Fruit fly (Drosophila melanogaster): ENCODE results near the gene Tpc1.
A peak's percentile ranks its signal among the peaks of the same experiment; 100 is the strongest.

Tpc1 gene

dm6 chr3R:10852232-10852774 is 29.7 kb downstream of the Tpc1 start, which contains the start of gene CG4565 (continued):
- TF ChIP-seq pros (GFP tag; optimal IDR thresholded peaks at IDR 0.05) (peak; percentile 13), CG10654 (GFP tag; optimal IDR thresholded peaks at IDR 0.05) (no peak), CG17359 (tag; optimal IDR thresholded peaks at IDR 0.05) (no peak), tap (tag; optimal IDR thresholded peaks at IDR 0.05) (no peak), Bteb2 (GFP tag; optimal IDR thresholded peaks at IDR 0.05) (no peak), vnd (GFP tag; IDR thresholded peaks at IDR 0.05; ENCODE audit: partially characterized antibody) (0 out of 3 replicates have a peak, but pooled peaks have one; percentile 31), CG6254 (GFP tag; optimal IDR thresholded peaks at IDR 0.05) (no peak), CG3838 (GFP tag; optimal IDR thresholded peaks at IDR 0.05) (no peak), CG8281 (tag; optimal IDR thresholded peaks at IDR 0.05) (no peak), CG34376 (GFP tag; optimal IDR thresholded peaks at IDR 0.05) (peak; percentile 64), twi (tag; optimal IDR thresholded peaks at IDR 0.05) (no peak), onecut (GFP tag; IDR thresholded peaks at IDR 0.05) (peak; percentile 96), da (GFP tag; optimal IDR thresholded peaks at IDR 0.05) (no peak), fd96Cb (tag; optimal IDR thresholded peaks at IDR 0.05) (no peak), Opbp (GFP tag; IDR thresholded peaks at IDR 0.05; ENCODE audit: partially characterized antibody) (peak; percentile 63; the same call in 2 of the 3 replicates), gce (GFP tag; IDR thresholded peaks at IDR 0.05) (no peak), Meics (GFP tag; optimal IDR thresholded peaks at IDR 0.05) (no peak), abd-A (tag; optimal IDR thresholded peaks at IDR 0.05) (no peak), CG8388 (GFP tag; optimal IDR thresholded peaks at IDR 0.05) (no peak), trem (tag; optimal IDR thresholded peaks at IDR 0.05) (peak; percentile 48), Med (GFP tag) (peak; percentile 74), CG9609 (GFP tag; optimal IDR thresholded peaks at IDR 0.05) (no peak), pho (GFP tag; optimal IDR thresholded peaks at IDR 0.05) (no peak), CG5245 (GFP tag; optimal IDR thresholded peaks at IDR 0.05) (no peak), CG11695 (GFP tag; IDR thresholded peaks at IDR 0.05) (no peak), CG2678 (tag; optimal IDR thresholded peaks at IDR 0.05) (no peak), Ravus (GFP tag; IDR thresholded peaks at IDR 0.05) (no peak), HLH54F (GFP tag; optimal IDR thresholded peaks at IDR 0.05) (no peak), dimm (GFP tag; IDR thresholded peaks at IDR 0.05) (no peak), hkb (optimal IDR thresholded peaks at IDR 0.05) (no peak), hkb (GFP tag; IDR thresholded peaks at IDR 0.05) (0 out of 2 replicates have a peak, but pooled peaks have one; percentile 35), CG14965 (GFP tag; optimal IDR thresholded peaks at IDR 0.05; ENCODE audit: borderline replicate concordance) (no peak), E2f2 (GFP tag; IDR thresholded peaks at IDR 0.05) (peak; percentile 62), pzg (GFP tag; optimal IDR thresholded peaks at IDR 0.05) (peak; percentile 45), CG15696 (tag; optimal IDR thresholded peaks at IDR 0.05) (no peak), CG4404 (GFP tag; IDR thresholded peaks at IDR 0.05) (no peak), schlank (tag; optimal IDR thresholded peaks at IDR 0.05) (no peak), sima (GFP tag; optimal IDR thresholded peaks at IDR 0.05) (no peak), CG9797 (GFP tag; optimal IDR thresholded peaks at IDR 0.05) (peak; percentile 34), lab (GFP tag; optimal IDR thresholded peaks at IDR 0.05) (no peak), gro (GFP tag; optimal IDR thresholded peaks at IDR 0.05) (no peak), en (GFP tag; optimal IDR thresholded peaks at IDR 0.05) (no peak), Xrp1 (GFP tag; IDR thresholded peaks at IDR 0.05) (no peak), bigmax (GFP tag; optimal IDR thresholded peaks at IDR 0.05) (no peak), CG13287 (GFP tag; IDR thresholded peaks at IDR 0.05; ENCODE audit: partially characterized antibody) (peak; percentile 45), CG7963 (GFP tag; IDR thresholded peaks at IDR 0.05; ENCODE audit: partially characterized antibody) (no peak), CG13775 (GFP tag; optimal IDR thresholded peaks at IDR 0.05) (no peak), CG13624 (GFP tag; optimal IDR thresholded peaks at IDR 0.05) (no peak), CG10979 (tag; optimal IDR thresholded peaks at IDR 0.05) (peak; percentile 13), CG3065 (GFP tag; optimal IDR thresholded peaks at IDR 0.05) (no peak), az2 (GFP tag; optimal IDR thresholded peaks at IDR 0.05) (no peak)
